Fruit fly (Drosophila melanogaster): ENCODE data around the gene Sod1.
A peak's percentile ranks its signal among the peaks of the same experiment; 100 is the strongest.

The Sod1 gene

dm6 chr3L:11123088-11123487, 9.5 kb upstream of the Sod1 start, which contains the start of the genes Ufd1 and NaPi-III (continued):
- TF ChIP-seq CG4854 (GFP tag; optimal IDR thresholded peaks at IDR 0.05) (no peak), CG18599 (GFP tag; optimal IDR thresholded peaks at IDR 0.05) (no peak), sc (optimal IDR thresholded peaks at IDR 0.05) (no peak), sc (GFP tag; optimal IDR thresholded peaks at IDR 0.05) (no peak), bab2 (GFP tag; optimal IDR thresholded peaks at IDR 0.05) (peak; percentile 14), pzg (GFP tag; optimal IDR thresholded peaks at IDR 0.05) (peak; percentile 96), chif (GFP tag; optimal IDR thresholded peaks at IDR 0.05) (peak in 1 of 2 experiments; percentile 35), Chrac-16 (GFP tag; optimal IDR thresholded peaks at IDR 0.05) (peak; percentile 51), Hr3 (GFP tag; optimal IDR thresholded peaks at IDR 0.05) (no peak), luna (GFP tag; optimal IDR thresholded peaks at IDR 0.05) (peak; percentile 2), CG14710 (tag; optimal IDR thresholded peaks at IDR 0.05) (peak; percentile 67), CG12659 (GFP tag; optimal IDR thresholded peaks at IDR 0.05) (peak; percentile 89), zen2 (GFP tag; IDR thresholded peaks at IDR 0.05; ENCODE audit: partially characterized antibody) (peak; percentile 65; the same call in 2 of the 3 replicates), CG34376 (GFP tag; optimal IDR thresholded peaks at IDR 0.05) (no peak), kay (GFP tag; optimal IDR thresholded peaks at IDR 0.05) (peak; percentile 15), chinmo (GFP tag; IDR thresholded peaks at IDR 0.05; ENCODE audit: partially characterized antibody) (peak; percentile 73; the same call in 1 of the 4 replicates), CG6272 (GFP tag; IDR thresholded peaks at IDR 0.05) (peak; percentile 27; the same call in 1 of the 2 replicates), CG1832 (GFP tag; optimal IDR thresholded peaks at IDR 0.05) (no peak), Sry-β (GFP tag; optimal IDR thresholded peaks at IDR 0.05) (no peak), CG15011 (GFP tag; optimal IDR thresholded peaks at IDR 0.05) (no peak), NC2α (GFP tag; optimal IDR thresholded peaks at IDR 0.05) (no peak), tap (tag; optimal IDR thresholded peaks at IDR 0.05) (no peak), wor (GFP tag; IDR thresholded peaks at IDR 0.05) (no peak), bbx (GFP tag; IDR thresholded peaks at IDR 0.05; ENCODE audit: partially characterized antibody) (peak; percentile 91), lov (optimal IDR thresholded peaks at IDR 0.05) (no peak), lov (GFP tag; IDR thresholded peaks at IDR 0.05) (peak; percentile 49; the same call in 1 of the 3 replicates), Rfx (GFP tag; IDR thresholded peaks at IDR 0.05) (peak; percentile 77), unc-4 (GFP tag; IDR thresholded peaks at IDR 0.05; ENCODE audit: partially characterized antibody) (peak; percentile 92), Dfd (GFP tag; optimal IDR thresholded peaks at IDR 0.05) (no peak)

- TF ChIP-seq run (tag; optimal IDR thresholded peaks at IDR 0.05): peak; percentile 19
- TF ChIP-seq CG4820 (GFP tag; optimal IDR thresholded peaks at IDR 0.05): no peak
- peak; percentile 21 for TF ChIP-seq mam (GFP tag; optimal IDR thresholded peaks at IDR 0.05)
- peak; percentile 51; the same call in 1 of the 3 replicates for TF ChIP-seq CG34224 (GFP tag; IDR thresholded peaks at IDR 0.05; ENCODE audit: partially characterized antibody)
- TF ChIP-seq inv (GFP tag; IDR thresholded peaks at IDR 0.05; ENCODE audit: partially characterized antibody): peak; percentile 34; the same call in 1 of the 2 replicates
- peak; percentile 82 for TF ChIP-seq CG32767 (GFP tag; IDR thresholded peaks at IDR 0.05)
- peak; percentile 54 for TF ChIP-seq HmgZ (tag; optimal IDR thresholded peaks at IDR 0.05)
- TF ChIP-seq btn (GFP tag; optimal IDR thresholded peaks at IDR 0.05): no peak
- TF ChIP-seq odd (GFP tag; optimal IDR thresholded peaks at IDR 0.05): no peak
- no peak for TF ChIP-seq klu (GFP tag; IDR thresholded peaks at IDR 0.05)
- TF ChIP-seq CG2116 (GFP tag; optimal IDR thresholded peaks at IDR 0.05): peak; percentile 35
- TF ChIP-seq Mrtf (GFP tag; IDR thresholded peaks at IDR 0.05): no peak
- peak; percentile 45 for TF ChIP-seq phol (tag; optimal IDR thresholded peaks at IDR 0.05)
- peak; percentile 6 for TF ChIP-seq caup (GFP tag; optimal IDR thresholded peaks at IDR 0.05; ENCODE audit: severe bottlenecking)
- no peak for TF ChIP-seq GATAe (GFP tag; conservative IDR thresholded peaks at IDR 0.05)
- TF ChIP-seq CG8924 (tag; optimal IDR thresholded peaks at IDR 0.05): peak; percentile 21
- TF ChIP-seq ap (GFP tag; IDR thresholded peaks at IDR 0.05): no peak
- TF ChIP-seq CG11695 (GFP tag; IDR thresholded peaks at IDR 0.05): 0 out of 3 replicates have a peak, but pooled peaks have one; percentile 21
- TF ChIP-seq CG8478 (optimal IDR thresholded peaks at IDR 0.05): no peak
- peak; percentile 74 for TF ChIP-seq lbe (GFP tag; optimal IDR thresholded peaks at IDR 0.05)
- peak; percentile 69 for TF ChIP-seq CG15514 (GFP tag; optimal IDR thresholded peaks at IDR 0.05)
- peak; percentile 27; the same call in 1 of the 2 replicates for TF ChIP-seq tna (GFP tag; IDR thresholded peaks at IDR 0.05; ENCODE audit: partially characterized antibody)
These were observed 6.9 kb upstream of the Sod1 start, which contains the start of the genes FoxK and mRpL2 for dm6 chr3L:11120419-11120958. Gene FoxK, minus strand, starts transcription at chr3L:11120783. Gene mRpL2, plus strand, starts transcription at chr3L:11120847.

All from whole organism, embryonic.